Worm (Caenorhabditis elegans): ENCODE data around the gene lgc-21.

- TF ChIP-seq aha-1 (tag; optimal IDR thresholded peaks at IDR 0.05) = no peak
- no peak for TF ChIP-seq sox-4 (tag; optimal IDR thresholded peaks at IDR 0.05)
- no peak for TF ChIP-seq lin-13 (GFP tag; optimal IDR thresholded peaks at IDR 0.05)
- no peak for TF ChIP-seq lin-35 (GFP tag; optimal IDR thresholded peaks at IDR 0.05)
- no peak for TF ChIP-seq mep-1 (tag; optimal IDR thresholded peaks at IDR 0.05)
- no peak for TF ChIP-seq snpc-4 (tag; optimal IDR thresholded peaks at IDR 0.05)
Measured at ce11 chrX:14113347-14113746, 45.6 kb upstream of the lgc-21 start, which contains the start of gene nhr-281.
